Fruit fly (Drosophila melanogaster): ENCODE data around the gene CG9008.

DNA sequence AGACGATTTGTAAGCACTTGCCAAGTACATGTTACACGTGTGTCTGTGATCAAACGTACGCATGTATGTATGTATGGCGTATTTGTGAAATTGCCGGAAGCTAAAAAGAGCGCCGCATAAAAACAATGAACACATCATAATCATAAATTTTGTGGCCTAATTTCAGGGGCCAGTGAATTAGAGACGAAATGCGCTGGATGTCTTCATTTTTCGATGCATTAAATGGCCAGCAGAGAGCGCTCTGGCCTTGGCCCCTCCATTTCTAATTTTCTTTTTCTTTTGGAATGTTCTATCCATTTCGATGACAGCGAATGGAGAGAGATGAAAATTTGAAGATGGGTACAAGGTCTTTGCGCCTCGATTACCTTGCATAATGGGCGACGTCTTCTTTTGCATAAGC, 47.7 kb downstream of the CG9008 start:
- TF ChIP-seq CG8478 (optimal IDR thresholded peaks at IDR 0.05) (no peak), CTCF (optimal IDR thresholded peaks at IDR 0.05) (peak; percentile 56 to 68)

Measured in S2 (cell line).